Worm (Caenorhabditis elegans) whole organism, young adult: Measurements from ENCODE around the gene dhs-28.
A peak's percentile ranks its signal among the peaks of the same experiment; 100 is the strongest.

Experiments used
- B0035.1 ChIP-seq: sonication (generic microtip); optimal IDR thresholded peaks from 2 replicates; lab custom pipeline; 2016; ENCODE audit warnings: missing genetic modification characterization, mild to moderate bottlenecking, missing compliant biosample characterization, missing genotype, missing genetic modification reagents
- B0261.1 ChIP-seq: sonication (generic microtip); optimal IDR thresholded peaks from 2 replicates; lab custom pipeline; 2016; ENCODE audit warnings: mild to moderate bottlenecking, missing genetic modification characterization, moderate library complexity, missing compliant biosample characterization
- D2030.7 ChIP-seq: fragments of 200-800 bp; sonication (Bioruptor generic); IDR thresholded peaks from 2 replicates; pipeline ENCODE4 v1.3.6; 2022; ENCODE audit warnings: missing genetic modification reagents, missing genetic modification characterization, missing compliant biosample characterization
- F23B12.7 ChIP-seq: sonication (generic microtip); optimal IDR thresholded peaks from 2 replicates; lab custom pipeline; 2017; ENCODE audit warnings: missing genetic modification characterization, mild to moderate bottlenecking, missing compliant biosample characterization, antibody characterized with exemption, moderate library complexity; ENCODE audit not compliant: insufficient read depth
- F49E8.2 ChIP-seq: sonication (generic microtip); optimal IDR thresholded peaks from 3 replicates; lab custom pipeline; 2017; ENCODE audit warnings: missing genetic modification characterization, mild to moderate bottlenecking, missing compliant biosample characterization, antibody characterized with exemption, moderate library complexity; ENCODE audit not compliant: insufficient read depth
- Y56A3A.18 ChIP-seq: fragments of 200-800 bp; sonication (Bioruptor generic); IDR thresholded peaks from 2 replicates; pipeline ENCODE4 v1.3.6; 2022; ENCODE audit warnings: missing genetic modification reagents, missing genetic modification characterization, missing compliant biosample characterization
- Y67H2A.10 ChIP-seq: fragments of 200-800 bp; sonication (Bioruptor generic); conservative IDR thresholded peaks from 2 replicates; pipeline ENCODE4 v1.3.6; 2022; ENCODE audit warnings: missing genetic modification reagents, missing genetic modification characterization, missing compliant biosample characterization
- akir-1 ChIP-seq: fragments of 200-800 bp; sonication (Bioruptor generic); optimal IDR thresholded peaks from 2 replicates; lab custom pipeline; 2018; ENCODE audit warnings: mild to moderate bottlenecking, missing genetic modification characterization, moderate library complexity, missing compliant biosample characterization
- ama-1 ChIP-seq, 3 experiments: fragments of 150-350 bp in 1 of 3; sonication (generic microtip) in 2 of 3; optimal IDR thresholded peaks; 2 replicates each; lab custom pipeline; 2014 to 2018; ENCODE audit warnings: missing biosample characterization in 2 of 3, missing genetic modification characterization in 2 of 3, missing genetic modification reagents in 2 of 3
- aptf-2 ChIP-seq: fragments of 200-800 bp; sonication (Bioruptor generic); conservative IDR thresholded peaks from 2 replicates; pipeline ENCODE4 v1.3.6; 2022; ENCODE audit warnings: missing genetic modification reagents, missing genetic modification characterization, missing compliant biosample characterization
- attf-5 ChIP-seq: fragments of 200-800 bp; sonication (Bioruptor generic); optimal IDR thresholded peaks from 2 replicates; lab custom pipeline; 2018; ENCODE audit warnings: mild to moderate bottlenecking, missing genetic modification characterization, missing compliant biosample characterization
- cebp-2 ChIP-seq: fragments of 200-800 bp; sonication (Bioruptor generic); IDR thresholded peaks from 2 replicates; pipeline ENCODE4 v1.3.6; 2022; ENCODE audit warnings: missing genetic modification characterization, missing compliant biosample characterization
- ceh-100 ChIP-seq: fragments of 200-800 bp; sonication (Bioruptor generic); IDR thresholded peaks from 2 replicates; pipeline ENCODE4 v1.3.6; 2022; ENCODE audit warnings: missing genetic modification reagents, missing genetic modification characterization, missing compliant biosample characterization
- die-1 ChIP-seq: sonication (generic microtip); optimal IDR thresholded peaks from 2 replicates; lab custom pipeline; 2016; ENCODE audit warnings: missing genotype, mild to moderate bottlenecking, missing genetic modification characterization, missing compliant biosample characterization
- dpl-1 ChIP-seq: fragments of 150-350 bp; optimal IDR thresholded peaks from 2 replicates; lab custom pipeline; 2014; ENCODE audit warnings: missing biosample characterization, missing genetic modification reagents, missing genetic modification characterization
- egl-18 ChIP-seq: fragments of 200-800 bp; sonication (Bioruptor generic); IDR thresholded peaks from 2 replicates; pipeline ENCODE4 v1.3.6; 2022; ENCODE audit warnings: missing genetic modification reagents, missing genetic modification characterization, missing compliant biosample characterization
- egrh-3 ChIP-seq: fragments of 200-800 bp; sonication (Bioruptor generic); IDR thresholded peaks from 2 replicates; pipeline ENCODE4 v1.3.6; 2022; ENCODE audit warnings: missing genetic modification reagents, missing genetic modification characterization, missing compliant biosample characterization
- gei-17 ChIP-seq: fragments of 200-800 bp; sonication (Bioruptor generic); optimal IDR thresholded peaks from 2 replicates; lab custom pipeline; 2018; ENCODE audit warnings: mild to moderate bottlenecking, missing genetic modification characterization, missing compliant biosample characterization
- him-1 ChIP-seq: sonication (generic microtip); optimal IDR thresholded peaks from 2 replicates; lab custom pipeline; 2016; ENCODE audit warnings: missing genotype, missing genetic modification reagents, missing genetic modification characterization, missing compliant biosample characterization
- hlh-26 ChIP-seq: fragments of 200-800 bp; sonication (Bioruptor generic); conservative IDR thresholded peaks from 2 replicates; pipeline ENCODE4 v1.3.6; 2022; ENCODE audit warnings: missing genetic modification reagents, missing genetic modification characterization, missing compliant biosample characterization
- hmg-1.2 ChIP-seq: fragments of 200-800 bp; sonication (Bioruptor generic); IDR thresholded peaks from 2 replicates; pipeline ENCODE4 v1.3.6; 2022; ENCODE audit warnings: missing genetic modification reagents, missing genetic modification characterization, missing compliant biosample characterization
- let-526 ChIP-seq: fragments of 200-800 bp; sonication (Bioruptor generic); IDR thresholded peaks from 2 replicates; pipeline ENCODE4 v1.3.6; 2022; ENCODE audit warnings: missing genetic modification reagents, missing genetic modification characterization, missing compliant biosample characterization
- let-607 ChIP-seq, 2 experiments: fragments of 200-800 bp in 1 of 2; sonication (Bioruptor generic) in 1 of 2; sonication (generic microtip) in 1 of 2; optimal IDR thresholded peaks; 2 replicates each; lab custom pipeline; 2016 to 2018; ENCODE audit warnings: mild to moderate bottlenecking in 2 of 2, missing compliant biosample characterization in 2 of 2, missing genetic modification characterization in 2 of 2, moderate library complexity in 2 of 2, missing genotype in 1 of 2
- lin-26 ChIP-seq: fragments of 200-800 bp; sonication (Bioruptor generic); IDR thresholded peaks from 2 replicates; pipeline ENCODE4 v1.3.6; 2022; ENCODE audit warnings: missing genetic modification reagents, missing genetic modification characterization, missing compliant biosample characterization
- lir-1 ChIP-seq: fragments of 200-800 bp; sonication (Bioruptor generic); conservative IDR thresholded peaks from 2 replicates; pipeline ENCODE4 v1.3.6; 2022; ENCODE audit warnings: missing genetic modification reagents, missing genetic modification characterization, missing compliant biosample characterization
- madf-10 ChIP-seq: sonication (generic microtip); optimal IDR thresholded peaks from 2 replicates; lab custom pipeline; 2016; ENCODE audit warnings: mild to moderate bottlenecking, missing genetic modification characterization, missing compliant biosample characterization
- madf-8 ChIP-seq: fragments of 200-800 bp; sonication (Bioruptor generic); conservative IDR thresholded peaks from 2 replicates; pipeline ENCODE4 v1.3.6; 2022; ENCODE audit warnings: missing genetic modification reagents, missing genetic modification characterization, missing compliant biosample characterization
- mel-28 ChIP-seq: sonication (generic microtip); optimal IDR thresholded peaks from 2 replicates; lab custom pipeline; 2016; ENCODE audit warnings: borderline replicate concordance, mild to moderate bottlenecking, missing genetic modification characterization, missing compliant biosample characterization
- mxl-1 ChIP-seq: sonication (generic microtip); optimal IDR thresholded peaks from 2 replicates; lab custom pipeline; 2016; ENCODE audit warnings: missing genetic modification characterization, missing compliant biosample characterization
- nfya-1 ChIP-seq: sonication (generic microtip); optimal IDR thresholded peaks from 2 replicates; lab custom pipeline; 2017; ENCODE audit warnings: antibody characterized with exemption, missing compliant biosample characterization, missing genetic modification characterization, borderline replicate concordance; ENCODE audit not compliant: insufficient read depth
- nhr-120 ChIP-seq: fragments of 200-800 bp; sonication (Bioruptor generic); IDR thresholded peaks from 2 replicates; pipeline ENCODE4 v1.3.6; 2022; ENCODE audit warnings: missing genetic modification characterization, missing compliant biosample characterization
- pbrm-1 ChIP-seq: fragments of 200-800 bp; sonication (Bioruptor generic); IDR thresholded peaks from 2 replicates; pipeline ENCODE4 v1.3.6; 2022; ENCODE audit warnings: missing genetic modification reagents, missing genetic modification characterization, missing compliant biosample characterization
- rcor-1 ChIP-seq: fragments of 200-800 bp; sonication (Bioruptor generic); IDR thresholded peaks from 2 replicates; pipeline ENCODE4 v1.3.6; 2022; ENCODE audit warnings: missing genetic modification reagents, missing genetic modification characterization, missing compliant biosample characterization
- rpc-1 ChIP-seq, 2 experiments: fragments of 150-350 bp in 1 of 2; sonication (generic microtip) in 1 of 2; optimal IDR thresholded peaks; 2 replicates each; lab custom pipeline; 2014 to 2018; ENCODE audit warnings: missing biosample characterization in 1 of 2, missing genetic modification characterization in 1 of 2, missing genetic modification reagents in 1 of 2, missing genotype in 1 of 2
- sdz-38 ChIP-seq: sonication (generic microtip); optimal IDR thresholded peaks from 2 replicates; lab custom pipeline; 2016; ENCODE audit warnings: missing genotype, missing genetic modification characterization, missing compliant biosample characterization
- snpc-4 ChIP-seq, 5 experiments: fragments of 150-350 bp in 1 of 5; sonication (generic microtip) in 4 of 5; optimal IDR thresholded peaks; 2 replicates each; lab custom pipeline; 2014 to 2018; ENCODE audit warnings: missing genetic modification characterization in 5 of 5, missing biosample characterization in 3 of 5, antibody characterized with exemption in 2 of 5, mild to moderate bottlenecking in 2 of 5, missing compliant biosample characterization in 2 of 5, missing genotype in 2 of 5, moderate library complexity in 2 of 5, missing genetic modification reagents in 1 of 5
- tbp1 ChIP-seq: fragments of 200-800 bp; sonication (Bioruptor generic); optimal IDR thresholded peaks from 2 replicates; lab custom pipeline; 2018; ENCODE audit warnings: mild to moderate bottlenecking, missing genetic modification characterization, missing compliant biosample characterization
- xnd-1 ChIP-seq: sonication (generic microtip); optimal IDR thresholded peaks from 2 replicates; lab custom pipeline; 2016; ENCODE audit warnings: missing genotype, missing genetic modification reagents, missing genetic modification characterization, missing compliant biosample characterization
- zfh-2 ChIP-seq: fragments of 200-800 bp; sonication (Bioruptor generic); conservative IDR thresholded peaks from 2 replicates; pipeline ENCODE4 v1.3.6; 2022; ENCODE audit warnings: missing genetic modification reagents, missing genetic modification characterization, missing compliant biosample characterization
- ztf-22 ChIP-seq: fragments of 200-800 bp; sonication (Bioruptor generic); optimal IDR thresholded peaks from 2 replicates; lab custom pipeline; 2018; ENCODE audit warnings: mild to moderate bottlenecking, missing genetic modification characterization, moderate library complexity, missing compliant biosample characterization
- ztf-26 ChIP-seq: sonication (generic microtip); optimal IDR thresholded peaks from 2 replicates; lab custom pipeline; 2017; ENCODE audit warnings: missing genetic modification characterization, missing compliant biosample characterization

The dhs-28 gene

ce11 chrX:6863032-6863431 lies 44.8 kb downstream of the dhs-28 start, which contains the start of gene nep-4:
nep-4 (minus strand) TSS chrX:6863424.
- TF ChIP-seq Y67H2A.10 (GFP tag; lab: Robert Waterston, UW), result no peak
- no peak for TF ChIP-seq let-526 (GFP tag; lab: Robert Waterston, UW)
- no peak for TF ChIP-seq mel-28 (tag; lab: Kevin White, UChicago)
- no peak for TF ChIP-seq hlh-26 (GFP tag; lab: Robert Waterston, UW)
- no peak for TF ChIP-seq nfya-1 (tag; lab: Kevin White, UChicago)
- TF ChIP-seq ztf-22 (GFP tag; lab: Kevin White, UChicago), result no peak
- no peak for TF ChIP-seq ztf-26 (tag; lab: Kevin White, UChicago)

- no peak for TF ChIP-seq aptf-2 (GFP tag; lab: Robert Waterston, UW)
- no peak for TF ChIP-seq D2030.7 (GFP tag; lab: Robert Waterston, UW)
- no peak for TF ChIP-seq F23B12.7 (tag; lab: Kevin White, UChicago)
- TF ChIP-seq madf-8, result no peak
- TF ChIP-seq Y67H2A.10 (GFP tag; lab: Robert Waterston, UW), result no peak
- no peak for TF ChIP-seq him-1 (tag; lab: Kevin White, UChicago)
- TF ChIP-seq akir-1 (GFP tag; lab: Kevin White, UChicago), result no peak
- TF ChIP-seq attf-5 (GFP tag; lab: Kevin White, UChicago), result no peak
- TF ChIP-seq let-607 (tag; optimal IDR thresholded peaks at IDR 0.05; lab: Kevin White, UChicago), result no peak
- TF ChIP-seq gei-17, result no peak
- no peak for TF ChIP-seq tbp1 (GFP tag; lab: Kevin White, UChicago)
- no peak for TF ChIP-seq mxl-1
- no peak for TF ChIP-seq egl-18 (GFP tag; lab: Robert Waterston, UW)
Observed at ce11 chrX:6865839-6866238, 47.6 kb downstream of the dhs-28 start, which contains the start of gene odr-10. odr-10 (minus strand) TSS chrX:6865939.

- TF ChIP-seq D2030.7 (GFP tag; lab: Robert Waterston, UW) (no peak), B0261.1 (tag; lab: Kevin White, UChicago) (peak; percentile 60), lin-26 (peak; percentile 60; the same call in 1 of the 2 replicates), nhr-120 (no peak), tbp1 (GFP tag; lab: Kevin White, UChicago) (peak; percentile 82), rpc-1 (optimal IDR thresholded peaks at IDR 0.05; lab: Kevin White, UChicago) (peak; percentile 48), rpc-1 (tag; optimal IDR thresholded peaks at IDR 0.05; lab: Kevin White, UChicago) (peak; percentile 54), hmg-1.2 (GFP tag; lab: Robert Waterston, UW) (peak; percentile 98), die-1 (tag; lab: Kevin White, UChicago) (peak; percentile 17)
Observed at ce11 chrX:6866900-6867299, 48.7 kb downstream of the dhs-28 start.

- TF ChIP-seq rcor-1 (GFP tag; lab: Robert Waterston, UW), result peak; percentile 85
- peak; percentile 97 for TF ChIP-seq Y56A3A.18 (GFP tag; lab: Robert Waterston, UW)
- peak; percentile 82 for TF ChIP-seq snpc-4 (GFP tag; optimal IDR thresholded peaks at IDR 0.05; lab: Kevin White, UChicago)
- TF ChIP-seq snpc-4 (tag; optimal IDR thresholded peaks at IDR 0.05; lab: Kevin White, UChicago), result peak in 3 of 4 experiments; percentile 57 to 80 (median 75)
- TF ChIP-seq cebp-2 (GFP tag; lab: Robert Waterston, UW), result peak; percentile 93
- TF ChIP-seq B0035.1 (tag; lab: Kevin White, UChicago), result peak; percentile 85
- peak; percentile 83 for TF ChIP-seq pbrm-1
- TF ChIP-seq dpl-1, result no peak
- no peak; the same call in none of the 2 replicates for TF ChIP-seq ceh-100 (GFP tag; lab: Robert Waterston, UW)
- TF ChIP-seq tbp1 (GFP tag; lab: Kevin White, UChicago), result peak; percentile 94
- peak; percentile 68 for TF ChIP-seq gei-17
- peak; percentile 14 for TF ChIP-seq F49E8.2 (tag; lab: Kevin White, UChicago)
- TF ChIP-seq him-1 (tag; lab: Kevin White, UChicago), result peak; percentile 93
- 0 out of 2 replicates have a peak, but pooled peaks have one; percentile 19 for TF ChIP-seq Y67H2A.10 (GFP tag; lab: Robert Waterston, UW)
- peak; percentile 81 for TF ChIP-seq madf-10 (tag; lab: Kevin White, UChicago)
- no peak for TF ChIP-seq egrh-3 (GFP tag; lab: Robert Waterston, UW)
- TF ChIP-seq xnd-1 (tag; lab: Kevin White, UChicago), result no peak
- TF ChIP-seq ama-1 (optimal IDR thresholded peaks at IDR 0.05; lab: Kevin White, UChicago), result no peak
- TF ChIP-seq ama-1 (GFP tag; optimal IDR thresholded peaks at IDR 0.05; lab: Kevin White, UChicago), result peak in 1 of 2 experiments; percentile 94
- TF ChIP-seq lir-1 (GFP tag; lab: Robert Waterston, UW), result no peak
- TF ChIP-seq zfh-2 (GFP tag; lab: Robert Waterston, UW), result no peak
- TF ChIP-seq sdz-38, result no peak
Observed at ce11 chrX:6867707-6868106, 49.5 kb downstream of the dhs-28 start.
